Worm (Caenorhabditis elegans) whole organism, late embryonic: ENCODE measurements around the gene egg-1.

ENCODE experiments used
- C08G9.2 ChIP-seq: sonication (generic microtip); optimal IDR thresholded peaks from 2 replicates; lab custom pipeline; 2016; ENCODE audit warnings: mild to moderate bottlenecking, missing genetic modification characterization, moderate library complexity, missing compliant biosample characterization
- C38D4.7 ChIP-seq: fragments of 200-800 bp; sonication (Bioruptor generic); optimal IDR thresholded peaks from 2 replicates; lab custom pipeline; 2018; ENCODE audit warnings: mild to moderate bottlenecking, missing genetic modification characterization, moderate library complexity, missing compliant biosample characterization
- K02D7.2 ChIP-seq: sonication (generic microtip); optimal IDR thresholded peaks from 2 replicates; lab custom pipeline; 2017; ENCODE audit warnings: mild to moderate bottlenecking, missing genetic modification characterization, missing compliant biosample characterization
- K09A11.1 ChIP-seq: sonication (generic microtip); optimal IDR thresholded peaks from 2 replicates; lab custom pipeline; 2017; ENCODE audit warnings: antibody characterized with exemption, mild to moderate bottlenecking, missing genetic modification characterization, missing compliant biosample characterization; ENCODE audit not compliant: insufficient read depth
- T23F11.4 ChIP-seq: fragments of 200-800 bp; sonication (Bioruptor generic); optimal IDR thresholded peaks from 2 replicates; lab custom pipeline; 2018; ENCODE audit warnings: mild to moderate bottlenecking, missing genetic modification characterization, missing compliant biosample characterization
- Y22D7AL.16 ChIP-seq: sonication (generic microtip); optimal IDR thresholded peaks from 2 replicates; lab custom pipeline; 2016; ENCODE audit warnings: missing genetic modification characterization, missing compliant biosample characterization
- ceh-18 ChIP-seq: sonication (generic microtip); optimal IDR thresholded peaks from 2 replicates; lab custom pipeline; 2016; ENCODE audit warnings: missing genetic modification characterization, missing compliant biosample characterization
- ceh-19 ChIP-seq: fragments of 200-800 bp; sonication (Bioruptor generic); optimal IDR thresholded peaks from 2 replicates; lab custom pipeline; 2018; ENCODE audit warnings: mild to moderate bottlenecking, missing genetic modification characterization, missing compliant biosample characterization
- ceh-24 ChIP-seq: sonication (generic microtip); optimal IDR thresholded peaks from 2 replicates; lab custom pipeline; 2016; ENCODE audit warnings: mild to moderate bottlenecking, missing genetic modification characterization, missing compliant biosample characterization
- ceh-31 ChIP-seq: sonication (generic microtip); optimal IDR thresholded peaks from 2 replicates; lab custom pipeline; 2016; ENCODE audit warnings: missing genetic modification characterization, missing compliant biosample characterization
- ceh-45 ChIP-seq: fragments of 200-800 bp; sonication (Bioruptor generic); IDR thresholded peaks from 2 replicates; pipeline ENCODE4 v1.3.6; 2022; ENCODE audit warnings: missing genetic modification reagents, missing genetic modification characterization, missing compliant biosample characterization
- ceh-48 ChIP-seq: sonication (generic microtip); optimal IDR thresholded peaks from 2 replicates; lab custom pipeline; 2016; ENCODE audit warnings: missing genetic modification characterization, inconsistent platforms, missing compliant biosample characterization
- che-1 ChIP-seq: sonication (generic microtip); optimal IDR thresholded peaks from 2 replicates; lab custom pipeline; 2016; ENCODE audit warnings: mild to moderate bottlenecking, missing genetic modification characterization, missing compliant biosample characterization
- dve-1 ChIP-seq: sonication (generic microtip); optimal IDR thresholded peaks from 2 replicates; lab custom pipeline; 2017; ENCODE audit warnings: antibody characterized with exemption, mild to moderate bottlenecking, missing genetic modification characterization, missing compliant biosample characterization
- ets-4 ChIP-seq: sonication (generic microtip); optimal IDR thresholded peaks from 2 replicates; lab custom pipeline; 2016; ENCODE audit warnings: missing genetic modification characterization, missing compliant biosample characterization
- fax-1 ChIP-seq: sonication (generic microtip); optimal IDR thresholded peaks from 2 replicates; lab custom pipeline; 2016; ENCODE audit warnings: missing genotype, missing genetic modification characterization, missing compliant biosample characterization
- hlh-13 ChIP-seq: fragments of 200-800 bp; sonication (Bioruptor generic); optimal IDR thresholded peaks from 2 replicates; lab custom pipeline; 2018; ENCODE audit warnings: mild to moderate bottlenecking, missing genetic modification characterization, missing compliant biosample characterization
- hlh-15 ChIP-seq: sonication (generic microtip); optimal IDR thresholded peaks from 2 replicates; lab custom pipeline; 2016; ENCODE audit warnings: missing genetic modification characterization, missing compliant biosample characterization
- hlh-30 ChIP-seq: sonication (generic microtip); optimal IDR thresholded peaks from 2 replicates; lab custom pipeline; 2017; ENCODE audit warnings: antibody characterized with exemption, missing genetic modification characterization, missing compliant biosample characterization; ENCODE audit not compliant: insufficient read depth
- hlh-8 ChIP-seq: sonication (generic microtip); optimal IDR thresholded peaks from 2 replicates; lab custom pipeline; 2016; ENCODE audit warnings: missing genotype, missing genetic modification characterization, missing compliant biosample characterization
- lin-11 ChIP-seq: fragments of 200-800 bp; sonication (Bioruptor generic); optimal IDR thresholded peaks from 2 replicates; lab custom pipeline; 2018; ENCODE audit warnings: mild to moderate bottlenecking, missing genetic modification characterization, missing compliant biosample characterization
- madf-2 ChIP-seq: sonication (generic microtip); optimal IDR thresholded peaks from 2 replicates; lab custom pipeline; 2017; ENCODE audit warnings: missing genetic modification characterization, missing compliant biosample characterization
- mec-3 ChIP-seq: sonication (generic microtip); optimal IDR thresholded peaks from 2 replicates; lab custom pipeline; 2016; ENCODE audit warnings: borderline replicate concordance, missing genetic modification characterization, missing compliant biosample characterization
- odd-2 ChIP-seq: sonication (generic microtip); optimal IDR thresholded peaks from 2 replicates; lab custom pipeline; 2017; ENCODE audit warnings: antibody characterized with exemption, mild to moderate bottlenecking, missing genetic modification characterization, missing compliant biosample characterization
- pag-3 ChIP-seq: sonication (generic microtip); optimal IDR thresholded peaks from 2 replicates; lab custom pipeline; 2016; ENCODE audit warnings: missing compliant biosample characterization, missing genetic modification characterization, borderline replicate concordance
- pax-1 ChIP-seq: fragments of 150-350 bp; optimal IDR thresholded peaks from 2 replicates; lab custom pipeline; 2014; ENCODE audit warnings: missing biosample characterization, missing genetic modification characterization
- pha-4 ChIP-seq: fragments of 150-350 bp; optimal IDR thresholded peaks from 2 replicates; lab custom pipeline; 2018; ENCODE audit warnings: missing biosample characterization, missing genetic modification reagents, missing genetic modification characterization
- pqm-1 ChIP-seq: sonication (generic microtip); optimal IDR thresholded peaks from 2 replicates; lab custom pipeline; 2016; ENCODE audit warnings: missing genetic modification characterization, missing compliant biosample characterization
- ref-2 ChIP-seq: sonication (generic microtip); optimal IDR thresholded peaks from 2 replicates; lab custom pipeline; 2016; ENCODE audit warnings: missing genetic modification characterization, missing compliant biosample characterization
- sdc-2 ChIP-seq: sonication (generic microtip); optimal IDR thresholded peaks from 2 replicates; lab custom pipeline; 2016; ENCODE audit warnings: missing genotype, missing genetic modification characterization, missing compliant biosample characterization
- sox-2 ChIP-seq: fragments of 200-800 bp; sonication (Bioruptor generic); IDR thresholded peaks from 2 replicates; pipeline ENCODE4 v1.3.6; 2022; ENCODE audit warnings: missing genetic modification reagents, missing genetic modification characterization, missing compliant biosample characterization
- sox-4 ChIP-seq: sonication (generic microtip); optimal IDR thresholded peaks from 2 replicates; lab custom pipeline; 2017; ENCODE audit warnings: mild to moderate bottlenecking, missing genetic modification characterization, inconsistent platforms, missing compliant biosample characterization
- tbx-7 ChIP-seq: sonication (generic microtip); optimal IDR thresholded peaks from 2 replicates; lab custom pipeline; 2016; ENCODE audit warnings: missing genotype, missing genetic modification characterization, missing compliant biosample characterization
- ttx-3 ChIP-seq: sonication (generic microtip); optimal IDR thresholded peaks from 2 replicates; lab custom pipeline; 2016; ENCODE audit warnings: missing genetic modification reagents, missing genetic modification characterization, missing compliant biosample characterization
- unc-3 ChIP-seq, 2 experiments: fragments of 200-800 bp in 1 of 2; sonication (Bioruptor generic) in 1 of 2; sonication (generic microtip) in 1 of 2; conservative IDR thresholded peaks in 1 of 2; optimal IDR thresholded peaks in 1 of 2; 2 replicates each; pipeline versions ENCODE4 v1.3.6 to Lab custom; 2016 to 2022; ENCODE audit warnings: missing compliant biosample characterization in 2 of 2, missing genetic modification characterization in 2 of 2, missing genetic modification reagents in 1 of 2
- unc-42 ChIP-seq: sonication (generic microtip); optimal IDR thresholded peaks from 2 replicates; lab custom pipeline; 2016; ENCODE audit warnings: missing genotype, missing genetic modification characterization, missing compliant biosample characterization
- unc-55 ChIP-seq: sonication (generic microtip); optimal IDR thresholded peaks from 2 replicates; lab custom pipeline; 2017; ENCODE audit warnings: missing biosample characterization, missing genetic modification reagents, missing genetic modification characterization
- unc-86 ChIP-seq: sonication (generic microtip); optimal IDR thresholded peaks from 2 replicates; lab custom pipeline; 2016; ENCODE audit warnings: missing genetic modification characterization, missing compliant biosample characterization

egg-1 gene

ce11 chrIII:5757492-5758045 lies 29.6 kb downstream of the egg-1 start:
- TF ChIP-seq unc-55 (GFP tag; lab: Kevin White, UChicago) (no peak), ceh-18 (tag; lab: Kevin White, UChicago) (no peak), pax-1 (tag; lab: Kevin White, UChicago) (no peak), unc-42 (tag; lab: Kevin White, UChicago) (peak; percentile 23)

DNA sequence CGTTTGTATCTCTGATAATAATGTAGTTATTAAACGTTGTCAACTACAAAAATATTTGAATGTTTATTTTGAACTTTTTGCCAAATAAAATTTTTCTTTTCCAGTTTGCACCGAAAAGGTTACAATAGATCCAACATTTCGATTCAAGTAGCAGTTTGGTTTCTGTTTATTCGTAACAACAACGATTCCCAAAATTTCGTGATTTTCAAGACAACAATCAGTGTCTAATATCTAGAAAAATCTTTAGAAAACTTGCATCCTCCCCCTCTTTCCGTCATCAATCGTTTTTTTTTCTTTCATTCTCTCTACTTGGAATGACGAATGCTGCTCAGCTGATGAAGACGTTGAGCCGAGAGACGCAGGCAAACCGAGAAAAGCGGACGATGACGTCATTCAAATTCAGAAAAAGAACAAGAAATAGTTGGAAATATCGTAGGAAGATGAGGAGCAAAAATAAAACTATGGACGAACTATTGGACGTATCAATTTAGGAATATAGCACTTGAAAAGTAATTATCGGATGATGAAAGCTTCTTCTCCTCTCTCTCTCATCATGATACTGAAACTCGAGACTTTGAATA lies 30.6 kb downstream of the egg-1 start:
- TF ChIP-seq C08G9.2 (no peak), T23F11.4 (GFP tag; lab: Kevin White, UChicago) (no peak), K09A11.1 (tag; lab: Kevin White, UChicago) (no peak), ref-2 (no peak)

- TF ChIP-seq ttx-3 (no peak), unc-42 (tag; lab: Kevin White, UChicago) (peak; percentile 73), K02D7.2 (tag; lab: Kevin White, UChicago) (no peak), ceh-31 (peak; percentile 13), che-1 (tag; lab: Kevin White, UChicago) (no peak), ceh-18 (tag; lab: Kevin White, UChicago) (no peak)
Observed at ce11 chrIII:5760721-5761120, 32.7 kb downstream of the egg-1 start.

- TF ChIP-seq ets-4 (tag; lab: Kevin White, UChicago) (no peak), sox-4 (tag; lab: Kevin White, UChicago) (no peak), Y22D7AL.16 (tag; lab: Kevin White, UChicago) (no peak), K02D7.2 (tag; lab: Kevin White, UChicago) (no peak), lin-11 (tag; lab: Kevin White, UChicago) (no peak), mec-3 (tag; lab: Kevin White, UChicago) (no peak), hlh-8 (no peak), ceh-24 (tag; lab: Kevin White, UChicago) (no peak), C08G9.2 (no peak), pag-3 (tag; lab: Kevin White, UChicago) (no peak), hlh-30 (tag; lab: Kevin White, UChicago) (no peak), unc-3 (GFP tag; conservative IDR thresholded peaks at IDR 0.05; lab: Robert Waterston, UW) (no peak), unc-3 (tag; optimal IDR thresholded peaks at IDR 0.05; lab: Kevin White, UChicago) (no peak), che-1 (tag; lab: Kevin White, UChicago) (no peak), pax-1 (tag; lab: Kevin White, UChicago) (no peak)
Observed at ce11 chrIII:5761886-5762285, 33.9 kb downstream of the egg-1 start.

DNA sequence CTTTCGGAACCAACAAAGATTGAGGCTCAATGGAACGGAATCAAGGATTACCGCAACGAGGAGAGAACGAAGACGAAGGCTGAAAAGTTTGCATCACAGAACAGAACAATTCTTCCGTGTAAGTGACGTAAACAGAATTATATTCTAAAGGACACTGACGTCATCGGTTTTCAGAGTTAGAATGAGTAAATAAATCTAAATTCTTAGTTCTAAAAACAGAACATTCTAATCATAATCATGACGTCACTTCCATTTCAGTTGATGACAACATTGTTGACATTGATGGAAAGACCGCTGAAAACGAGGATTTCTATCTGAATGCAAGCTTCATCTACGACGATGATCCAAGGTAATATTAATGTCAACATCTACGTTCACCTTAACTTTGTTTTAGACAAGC lies 36.0 kb downstream of the egg-1 start:
- TF ChIP-seq ceh-48 (tag; lab: Kevin White, UChicago) = no peak
- TF ChIP-seq dve-1 (tag; lab: Kevin White, UChicago) = no peak
- TF ChIP-seq unc-86 (tag; lab: Kevin White, UChicago) = no peak
- TF ChIP-seq hlh-30 (tag; lab: Kevin White, UChicago) = no peak

DNA sequence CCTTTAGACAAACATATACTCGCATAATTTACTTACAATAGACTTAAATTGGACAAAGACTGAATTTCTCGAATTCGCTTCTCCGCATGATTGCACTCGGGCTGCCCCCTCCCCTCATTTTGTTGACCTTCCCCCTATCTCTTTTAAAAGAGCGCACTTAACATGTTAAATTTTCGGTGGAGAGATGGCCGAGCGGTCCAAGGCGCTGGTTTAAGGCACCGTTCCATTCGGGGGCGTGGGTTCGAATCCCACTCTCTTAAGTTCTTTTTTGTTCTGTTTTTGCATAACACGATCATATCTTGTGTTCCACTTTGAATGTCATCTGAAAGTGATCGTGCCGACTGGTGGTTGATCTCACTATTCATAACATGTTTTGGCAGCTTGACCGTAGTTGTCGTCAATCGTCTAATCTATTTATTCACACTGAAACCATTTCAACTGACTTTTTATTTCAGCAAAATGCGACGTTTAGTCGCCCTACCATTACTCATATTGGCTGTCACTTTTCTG lies 41.8 kb downstream of the egg-1 start, which contains the start of gene cutl-23:
Gene cutl-23 (plus strand): TSS at position 460 of the 510 bp plus-strand sequence.
- TF ChIP-seq pax-1 (tag; lab: Kevin White, UChicago) (no peak), sdc-2 (tag; lab: Kevin White, UChicago) (peak; percentile 41), ceh-48 (tag; lab: Kevin White, UChicago) (peak; percentile 42), madf-2 (tag; lab: Kevin White, UChicago) (peak; percentile 28), lin-11 (tag; lab: Kevin White, UChicago) (peak; percentile 27), sox-2 (GFP tag; lab: Robert Waterston, UW) (peak; percentile 5; the same call in 1 of the 2 replicates), tbx-7 (no peak), ceh-18 (tag; lab: Kevin White, UChicago) (no peak), odd-2 (tag; lab: Kevin White, UChicago) (no peak), ceh-45 (GFP tag; lab: Robert Waterston, UW) (peak; percentile 9; the same call in 1 of the 2 replicates), ref-2 (no peak), hlh-13 (GFP tag; lab: Kevin White, UChicago) (no peak), pha-4 (tag; lab: Kevin White, UChicago) (no peak), ceh-19 (no peak), C38D4.7 (GFP tag; lab: Kevin White, UChicago) (peak; percentile 19), K09A11.1 (tag; lab: Kevin White, UChicago) (no peak), T23F11.4 (GFP tag; lab: Kevin White, UChicago) (peak; percentile 65), pqm-1 (tag; lab: Kevin White, UChicago) (no peak), hlh-15 (tag; lab: Kevin White, UChicago) (no peak), fax-1 (peak; percentile 22)
